Worm (Caenorhabditis elegans) whole organism, L4 larva: Measurements from ENCODE around the gene Y39A1A.17.

Experiments used
- F26F4.8 ChIP-seq: fragments of 200-800 bp; sonication (Bioruptor generic); conservative IDR thresholded peaks from 2 replicates; pipeline ENCODE4 v1.3.6; 2022; ENCODE audit warnings: missing genetic modification characterization, missing compliant biosample characterization
- F37D6.2 ChIP-seq: sonication (generic microtip); optimal IDR thresholded peaks from 2 replicates; lab custom pipeline; 2016; ENCODE audit warnings: mild to moderate bottlenecking, missing genetic modification characterization, missing compliant biosample characterization
- T26A8.4 ChIP-seq: fragments of 200-800 bp; sonication (Bioruptor generic); IDR thresholded peaks from 2 replicates; pipeline ENCODE4 v1.3.6; 2022; ENCODE audit warnings: missing genetic modification characterization, missing compliant biosample characterization
- Y105C5A.15 ChIP-seq: fragments of 200-800 bp; sonication (Bioruptor generic); IDR thresholded peaks from 2 replicates; pipeline ENCODE4 v1.3.6; 2022; ENCODE audit warnings: missing genetic modification characterization, missing compliant biosample characterization
- ZK337.2 ChIP-seq: fragments of 200-800 bp; sonication (Bioruptor generic); IDR thresholded peaks from 2 replicates; pipeline ENCODE4 v1.3.6; 2022; ENCODE audit warnings: missing genetic modification reagents, missing genetic modification characterization, missing compliant biosample characterization
- aha-1 ChIP-seq: fragments of 150-350 bp; peaks from one replicate; lab custom pipeline; 2014; ENCODE audit warnings: missing biosample characterization, missing genetic modification characterization
- arid-1 ChIP-seq: fragments of 200-800 bp; sonication (Bioruptor generic); conservative IDR thresholded peaks from 2 replicates; pipeline ENCODE4 v1.3.6; 2022; ENCODE audit warnings: missing genetic modification reagents, missing genetic modification characterization, missing compliant biosample characterization
- ctbp-1 ChIP-seq: fragments of 200-800 bp; sonication (Bioruptor generic); IDR thresholded peaks from 2 replicates; pipeline ENCODE4 v1.3.6; 2022; ENCODE audit warnings: missing genetic modification reagents, missing genetic modification characterization, missing compliant biosample characterization
- daf-16 ChIP-seq, 3 experiments: sonication (generic microtip); optimal IDR thresholded peaks; 2 replicates each; lab custom pipeline; 2016 to 2017; ENCODE audit warnings: missing genetic modification characterization in 3 of 3, missing genetic modification reagents in 3 of 3, mild to moderate bottlenecking in 2 of 3, missing compliant biosample characterization in 2 of 3, missing biosample characterization in 1 of 3, moderate library complexity in 1 of 3
- dmd-6 ChIP-seq: fragments of 200-800 bp; sonication (Bioruptor generic); IDR thresholded peaks from 2 replicates; pipeline ENCODE4 v1.3.6; 2022; ENCODE audit warnings: missing genetic modification reagents, missing genetic modification characterization, missing compliant biosample characterization
- dpl-1 ChIP-seq: fragments of 150-350 bp; optimal IDR thresholded peaks from 2 replicates; lab custom pipeline; 2014; ENCODE audit warnings: missing biosample characterization, missing genetic modification reagents, missing genetic modification characterization
- egl-27 ChIP-seq: sonication (generic microtip); optimal IDR thresholded peaks from 3 replicates; lab custom pipeline; 2017; ENCODE audit warnings: missing biosample characterization, missing genetic modification reagents, missing genetic modification characterization
- egl-43 ChIP-seq: fragments of 200-800 bp; sonication (Bioruptor generic); IDR thresholded peaks from 2 replicates; pipeline ENCODE4 v1.3.6; 2022; ENCODE audit warnings: missing genetic modification reagents, missing genetic modification characterization, missing compliant biosample characterization
- fkh-10 ChIP-seq: fragments of 150-350 bp; optimal IDR thresholded peaks from 2 replicates; lab custom pipeline; 2014; ENCODE audit warnings: missing biosample characterization, missing genetic modification reagents, missing genetic modification characterization
- fos-1 ChIP-seq: fragments of 150-350 bp; optimal IDR thresholded peaks from 2 replicates; lab custom pipeline; 2014; ENCODE audit warnings: missing biosample characterization, missing genetic modification characterization
- hlh-30 ChIP-seq: sonication (generic microtip); optimal IDR thresholded peaks from 2 replicates; lab custom pipeline; 2017; ENCODE audit warnings: antibody characterized with exemption, mild to moderate bottlenecking, missing genetic modification characterization, missing compliant biosample characterization; ENCODE audit not compliant: insufficient read depth
- hmg-1.1 ChIP-seq: fragments of 200-800 bp; sonication (Bioruptor generic); IDR thresholded peaks from 2 replicates; pipeline ENCODE4 v1.3.6; 2022; ENCODE audit warnings: missing genetic modification reagents, missing genetic modification characterization, missing compliant biosample characterization
- lim-7 ChIP-seq: fragments of 200-800 bp; sonication (Bioruptor generic); IDR thresholded peaks from 2 replicates; pipeline ENCODE4 v1.3.6; 2022; ENCODE audit warnings: missing genetic modification characterization, missing compliant biosample characterization
- lin-13 ChIP-seq: fragments of 150-350 bp; optimal IDR thresholded peaks from 2 replicates; lab custom pipeline; 2014; ENCODE audit warnings: missing biosample characterization, missing genetic modification reagents, missing genetic modification characterization
- lir-3 ChIP-seq: sonication (generic microtip); optimal IDR thresholded peaks from 2 replicates; lab custom pipeline; 2016; ENCODE audit warnings: mild to moderate bottlenecking, missing genetic modification characterization, missing compliant biosample characterization
- lsy-2 ChIP-seq, 2 experiments: fragments of 150-350 bp in 1 of 2; sonication (generic microtip) in 1 of 2; optimal IDR thresholded peaks; 2 replicates each; lab custom pipeline; 2014 to 2017; ENCODE audit warnings: missing biosample characterization in 2 of 2, missing genetic modification characterization in 2 of 2
- madf-9 ChIP-seq: fragments of 200-800 bp; sonication (Bioruptor generic); conservative IDR thresholded peaks from 2 replicates; pipeline ENCODE4 v1.3.6; 2022; ENCODE audit warnings: missing genetic modification reagents, missing genetic modification characterization, missing compliant biosample characterization
- mdl-1 ChIP-seq, 2 experiments: fragments of 150-350 bp in 1 of 2; sonication (generic microtip) in 1 of 2; optimal IDR thresholded peaks; 2 replicates each; lab custom pipeline; 2014 to 2017; ENCODE audit warnings: missing biosample characterization in 2 of 2, missing genetic modification characterization in 2 of 2
- nhr-102 ChIP-seq: sonication (generic microtip); optimal IDR thresholded peaks from 2 replicates; lab custom pipeline; 2016; ENCODE audit warnings: mild to moderate bottlenecking, missing genetic modification characterization, moderate library complexity, missing compliant biosample characterization
- nhr-6 ChIP-seq: fragments of 150-350 bp; optimal IDR thresholded peaks from 2 replicates; lab custom pipeline; 2014; ENCODE audit warnings: missing biosample characterization, missing genetic modification characterization
- nhr-77 ChIP-seq: fragments of 150-350 bp; optimal IDR thresholded peaks from 2 replicates; lab custom pipeline; 2014; ENCODE audit warnings: missing biosample characterization, missing genetic modification characterization
- pha-4 ChIP-seq, 2 experiments: fragments of 150-350 bp in 1 of 2; fragments of 200-800 bp in 1 of 2; sonication (Bioruptor generic) in 1 of 2; IDR thresholded peaks in 1 of 2; optimal IDR thresholded peaks in 1 of 2; 2 replicates each; pipeline versions ENCODE4 v1.3.6 to Lab custom; 2014 to 2022; ENCODE audit warnings: missing genetic modification characterization in 2 of 2, missing genetic modification reagents in 2 of 2, missing biosample characterization in 1 of 2, missing compliant biosample characterization in 1 of 2
- php-3 ChIP-seq: fragments of 200-800 bp; sonication (Bioruptor generic); IDR thresholded peaks from 2 replicates; pipeline ENCODE4 v1.3.6; 2022; ENCODE audit warnings: missing genetic modification reagents, missing genetic modification characterization, missing compliant biosample characterization
- rbr-2 ChIP-seq: sonication (generic microtip); optimal IDR thresholded peaks from 2 replicates; lab custom pipeline; 2016; ENCODE audit warnings: missing genotype, missing genetic modification characterization, missing compliant biosample characterization
- set-16 ChIP-seq: fragments of 200-800 bp; sonication (Bioruptor generic); IDR thresholded peaks from 2 replicates; pipeline ENCODE4 v1.3.6; 2022; ENCODE audit warnings: missing genetic modification reagents, missing genetic modification characterization, missing compliant biosample characterization
- snpc-1.2 ChIP-seq: fragments of 200-800 bp; sonication (Bioruptor generic); IDR thresholded peaks from 2 replicates; pipeline ENCODE4 v1.3.6; 2022; ENCODE audit warnings: missing genetic modification reagents, missing genetic modification characterization, missing compliant biosample characterization
- spr-3 ChIP-seq: fragments of 200-800 bp; sonication (Bioruptor generic); optimal IDR thresholded peaks from 2 replicates; lab custom pipeline; 2018; ENCODE audit warnings: mild to moderate bottlenecking, missing genetic modification characterization, missing compliant biosample characterization
- tag-97 ChIP-seq: fragments of 200-800 bp; sonication (Bioruptor generic); IDR thresholded peaks from 2 replicates; pipeline ENCODE4 v1.3.6; 2022; ENCODE audit warnings: missing genetic modification characterization, missing compliant biosample characterization
- tra-1 ChIP-seq: fragments of 200-800 bp; sonication (Bioruptor generic); IDR thresholded peaks from 2 replicates; pipeline ENCODE4 v1.3.6; 2022; ENCODE audit warnings: missing genetic modification reagents, missing genetic modification characterization, missing compliant biosample characterization
- unc-62 ChIP-seq, 3 experiments: fragments of 150-350 bp in 1 of 3; sonication (generic microtip); optimal IDR thresholded peaks in 2 of 3; peaks in 1 of 3; 1 replicate in 1 of 3; 2 replicates in 2 of 3; lab custom pipeline; 2014 to 2017; ENCODE audit warnings: missing biosample characterization in 3 of 3, missing genetic modification characterization in 3 of 3, missing genetic modification reagents in 3 of 3, missing genotype in 1 of 3
- zfp-2 ChIP-seq: sonication (generic microtip); optimal IDR thresholded peaks from 2 replicates; lab custom pipeline; 2016; ENCODE audit warnings: mild to moderate bottlenecking, missing genetic modification characterization, missing compliant biosample characterization
- ztf-7 ChIP-seq: fragments of 150-350 bp; optimal IDR thresholded peaks from 2 replicates; lab custom pipeline; 2014; ENCODE audit warnings: missing biosample characterization, missing genetic modification characterization

The Y39A1A.17 gene

DNA sequence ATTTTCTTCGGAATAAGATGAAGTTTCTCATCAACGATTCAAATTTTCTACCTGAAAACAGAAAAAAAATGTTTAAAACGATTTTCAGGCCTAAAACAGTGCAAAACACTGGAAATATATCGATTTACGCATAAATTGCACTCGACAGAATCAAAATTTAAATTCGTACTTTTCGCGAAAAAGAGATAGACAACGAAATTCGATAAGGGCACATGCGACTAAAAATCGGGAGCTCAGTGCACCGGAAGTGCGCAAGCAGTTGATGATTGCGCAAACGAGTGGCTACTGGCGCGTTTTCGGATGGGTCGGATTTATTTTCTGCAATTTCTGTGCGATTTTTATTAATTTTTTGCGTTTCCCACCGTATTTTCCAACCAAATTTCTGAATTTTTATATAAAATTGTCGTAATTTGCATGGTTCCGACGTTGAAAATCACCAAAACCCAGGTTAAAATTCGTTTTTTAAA, 16.1 kb upstream of the Y39A1A.17 start, which contains the start of the genes Y39A1A.21 and Y39A1A.22 (continued):
- TF ChIP-seq ZK337.2 (GFP tag; lab: Robert Waterston, UW) (0 out of 2 replicates have a peak, but pooled peaks have one; percentile 43), hmg-1.1 (GFP tag; lab: Robert Waterston, UW) (peak; percentile 72), nhr-102 (tag; lab: Kevin White, UChicago) (peak; percentile 68), F37D6.2 (tag; lab: Kevin White, UChicago) (peak; percentile 58), daf-16 (GFP tag; optimal IDR thresholded peaks at IDR 0.05; lab: Kevin White, UChicago) (peak; percentile 7 to 50), daf-16 (tag; optimal IDR thresholded peaks at IDR 0.05; lab: Kevin White, UChicago) (peak; percentile 60), lir-3 (tag; lab: Kevin White, UChicago) (no peak), spr-3 (GFP tag; lab: Kevin White, UChicago) (peak; percentile 74), F26F4.8 (GFP tag; lab: Robert Waterston, UW) (no peak), arid-1 (GFP tag; lab: Robert Waterston, UW) (peak; percentile 68), unc-62 (GFP tag; optimal IDR thresholded peaks at IDR 0.05 in 1 of 2; lab: Kevin White, UChicago) (no peak), unc-62 (tag; optimal IDR thresholded peaks at IDR 0.05; lab: Kevin White, UChicago) (no peak), fkh-10 (GFP tag; lab: Kevin White, UChicago) (peak; percentile 33), nhr-77 (tag; lab: Kevin White, UChicago) (peak; percentile 63), zfp-2 (tag; lab: Kevin White, UChicago) (peak; percentile 16), tag-97 (GFP tag; lab: Robert Waterston, UW) (no peak), rbr-2 (peak; percentile 67), tra-1 (GFP tag; lab: Robert Waterston, UW) (peak; percentile 61; the same call in 1 of the 2 replicates), hlh-30 (tag; lab: Kevin White, UChicago) (peak; percentile 69), egl-43 (GFP tag; lab: Robert Waterston, UW) (peak; percentile 71), aha-1 (tag; lab: Kevin White, UChicago) (no peak), egl-27 (no peak), pha-4 (GFP tag; IDR thresholded peaks at IDR 0.05; lab: Robert Waterston, UW) (0 out of 2 replicates have a peak, but pooled peaks have one; percentile 45), pha-4 (tag; optimal IDR thresholded peaks at IDR 0.05; lab: Kevin White, UChicago) (no peak), lin-13 (GFP tag; lab: Kevin White, UChicago) (peak; percentile 7), madf-9 (GFP tag; lab: Robert Waterston, UW) (peak; percentile 51), dpl-1 (GFP tag; lab: Kevin White, UChicago) (peak; percentile 78), dmd-6 (peak; percentile 80), Y105C5A.15 (GFP tag; lab: Robert Waterston, UW) (no peak)

DNA sequence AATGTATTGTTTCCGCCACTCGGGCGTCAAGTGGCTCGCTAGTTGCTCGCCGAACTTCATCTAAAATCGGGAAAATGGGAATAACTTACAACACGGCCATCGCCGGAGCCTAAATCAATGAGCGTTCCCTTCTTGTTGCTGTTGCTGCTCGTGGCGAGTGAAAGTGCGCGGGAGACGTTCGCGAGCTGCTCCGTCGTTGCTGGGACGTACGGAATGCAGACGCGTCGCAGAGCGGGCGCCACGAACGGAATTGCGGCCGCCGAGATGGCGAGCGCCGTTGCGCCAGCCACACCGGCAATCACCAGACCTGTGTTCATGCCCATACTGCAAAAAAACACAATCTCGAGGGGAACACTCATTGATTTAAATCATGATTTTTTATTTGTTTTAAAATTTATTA, 15.6 kb upstream of the Y39A1A.17 start:
- TF ChIP-seq lsy-2 (tag; optimal IDR thresholded peaks at IDR 0.05; lab: Kevin White, UChicago): no peak
- no peak for TF ChIP-seq mdl-1 (tag; optimal IDR thresholded peaks at IDR 0.05; lab: Kevin White, UChicago)
- TF ChIP-seq snpc-1.2 (GFP tag; lab: Robert Waterston, UW): peak; percentile 26; the same call in 1 of the 2 replicates
- TF ChIP-seq fos-1 (tag; lab: Kevin White, UChicago): no peak
- 0 out of 2 replicates have a peak, but pooled peaks have one; percentile 52 for TF ChIP-seq egl-43 (GFP tag; lab: Robert Waterston, UW)
- TF ChIP-seq lim-7: peak; percentile 24; the same call in 1 of the 2 replicates
- TF ChIP-seq tra-1 (GFP tag; lab: Robert Waterston, UW): 0 out of 2 replicates have a peak, but pooled peaks have one; percentile 38
- TF ChIP-seq set-16 (GFP tag; lab: Robert Waterston, UW): peak; percentile 92
- no peak for TF ChIP-seq ctbp-1 (GFP tag; lab: Robert Waterston, UW)
- no peak for TF ChIP-seq ztf-7 (tag; lab: Kevin White, UChicago)
- TF ChIP-seq T26A8.4: no peak
- TF ChIP-seq dmd-6: no peak
- no peak for TF ChIP-seq nhr-6
- TF ChIP-seq php-3: 0 out of 2 replicates have a peak, but pooled peaks have one; percentile 14
